Worm (Caenorhabditis elegans): ENCODE data around the gene mboa-6.

- no peak for TF ChIP-seq aly-2 (tag; optimal IDR thresholded peaks at IDR 0.05)
- peak; percentile 48 for TF ChIP-seq unc-62 (GFP tag; optimal IDR thresholded peaks at IDR 0.05)
- peak; percentile 88 for TF ChIP-seq nhr-129 (tag; optimal IDR thresholded peaks at IDR 0.05)
- no peak for TF ChIP-seq lin-39 (tag; optimal IDR thresholded peaks at IDR 0.05)
Measured at ce11 chrIII:1921136-1921680, 40.5 kb downstream of the mboa-6 start.
